Fruit fly (Drosophila melanogaster): ENCODE results near the gene CG17075.

Gene CG17075

DNA sequence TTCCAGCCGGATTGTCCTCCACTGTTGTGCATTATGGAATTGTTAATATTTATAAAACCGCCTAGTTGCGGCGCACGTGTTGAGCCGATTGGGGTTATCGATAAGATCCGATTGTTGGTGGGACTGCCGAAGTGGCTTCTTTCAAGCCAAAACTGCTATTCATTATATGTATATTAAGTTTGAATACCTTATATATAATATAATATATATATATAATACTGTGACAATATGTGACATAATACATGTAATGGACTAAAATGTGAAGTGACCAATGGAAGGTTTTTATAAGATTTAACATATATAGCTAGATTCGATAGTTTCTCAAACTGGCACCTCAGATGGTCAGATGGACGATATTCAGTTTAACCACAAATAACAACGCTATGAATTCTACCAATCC is 6.3 kb upstream of the CG17075 start, which contains the start of the genes mbm and CG11555 (continued):
- TF ChIP-seq CG1832 (GFP tag; optimal IDR thresholded peaks at IDR 0.05) = no peak
- no peak for TF ChIP-seq sd (tag; optimal IDR thresholded peaks at IDR 0.05)
- no peak for TF ChIP-seq CG2202 (tag; optimal IDR thresholded peaks at IDR 0.05)
- no peak for TF ChIP-seq CG4730 (GFP tag; IDR thresholded peaks at IDR 0.05)
- no peak for TF ChIP-seq Awh (GFP tag; IDR thresholded peaks at IDR 0.05)
- no peak for TF ChIP-seq Mad (GFP tag; optimal IDR thresholded peaks at IDR 0.05)
- TF ChIP-seq Scr (GFP tag; IDR thresholded peaks at IDR 0.05; ENCODE audit: partially characterized antibody) = peak; percentile 64
- TF ChIP-seq tin (GFP tag; optimal IDR thresholded peaks at IDR 0.05) = no peak
- TF ChIP-seq Dp (GFP tag; optimal IDR thresholded peaks at IDR 0.05) = peak; percentile 25
- TF ChIP-seq CG17802 (tag; optimal IDR thresholded peaks at IDR 0.05) = no peak
- no peak for TF ChIP-seq NK7.1 (GFP tag; optimal IDR thresholded peaks at IDR 0.05)
- TF ChIP-seq CG17912 (GFP tag; optimal IDR thresholded peaks at IDR 0.05) = no peak
- peak; percentile 55 for TF ChIP-seq CG15514 (GFP tag; optimal IDR thresholded peaks at IDR 0.05)
- TF ChIP-seq CG13296 (GFP tag; optimal IDR thresholded peaks at IDR 0.05) = peak; percentile 40
- TF ChIP-seq CG18764 (GFP tag; optimal IDR thresholded peaks at IDR 0.05) = no peak
- no peak for TF ChIP-seq cato (GFP tag; optimal IDR thresholded peaks at IDR 0.05; ENCODE audit: borderline replicate concordance)
- no peak for TF ChIP-seq CG12104 (GFP tag; optimal IDR thresholded peaks at IDR 0.05)
- no peak for TF ChIP-seq unpg (GFP tag; optimal IDR thresholded peaks at IDR 0.05)
- TF ChIP-seq HLH54F (GFP tag; optimal IDR thresholded peaks at IDR 0.05) = no peak
- TF ChIP-seq CG7357 (GFP tag; IDR thresholded peaks at IDR 0.05) = no peak
- TF ChIP-seq CG32767 (GFP tag; IDR thresholded peaks at IDR 0.05) = no peak
- TF ChIP-seq NC2α (GFP tag; optimal IDR thresholded peaks at IDR 0.05) = no peak
- TF ChIP-seq CG7987 (GFP tag; optimal IDR thresholded peaks at IDR 0.05) = no peak
- TF ChIP-seq E2f2 (GFP tag; IDR thresholded peaks at IDR 0.05) = 0 out of 2 replicates have a peak, but pooled peaks have one; percentile 27
- no peak for TF ChIP-seq hth (optimal IDR thresholded peaks at IDR 0.05)
- TF ChIP-seq CG11398 (GFP tag; optimal IDR thresholded peaks at IDR 0.05) = no peak
- TF ChIP-seq Hr39 (optimal IDR thresholded peaks at IDR 0.05) = no peak
- TF ChIP-seq CG4328 (GFP tag; optimal IDR thresholded peaks at IDR 0.05) = no peak
- no peak; the same call in 2 of the 3 replicates for TF ChIP-seq mld (GFP tag; IDR thresholded peaks at IDR 0.05; ENCODE audit: partially characterized antibody)
- no peak for TF ChIP-seq Bdp1 (GFP tag; optimal IDR thresholded peaks at IDR 0.05)
- no peak for TF ChIP-seq fd64A (GFP tag; optimal IDR thresholded peaks at IDR 0.05)
- no peak for TF ChIP-seq CG15479 (GFP tag; optimal IDR thresholded peaks at IDR 0.05)
- TF ChIP-seq CG10147 (GFP tag; optimal IDR thresholded peaks at IDR 0.05) = peak; percentile 51
- no peak for TF ChIP-seq Dip3 (GFP tag; optimal IDR thresholded peaks at IDR 0.05)
- TF ChIP-seq nerfin-1 (tag; optimal IDR thresholded peaks at IDR 0.05) = peak; percentile 36
- TF ChIP-seq CG12659 (GFP tag; optimal IDR thresholded peaks at IDR 0.05) = peak; percentile 45
- TF ChIP-seq insv (GFP tag; optimal IDR thresholded peaks at IDR 0.05) = peak in 1 of 2 experiments; percentile 25
- TF ChIP-seq CG5245 (GFP tag; optimal IDR thresholded peaks at IDR 0.05) = no peak
- TF ChIP-seq usp (GFP tag; optimal IDR thresholded peaks at IDR 0.05) = no peak
- TF ChIP-seq CG9215 (GFP tag; IDR thresholded peaks at IDR 0.05) = no peak
- TF ChIP-seq CG9797 (GFP tag; optimal IDR thresholded peaks at IDR 0.05) = no peak
- peak; percentile 55 for TF ChIP-seq CG14710 (tag; optimal IDR thresholded peaks at IDR 0.05)
- TF ChIP-seq CG4404 (GFP tag; IDR thresholded peaks at IDR 0.05) = no peak
- TF ChIP-seq ap (GFP tag; IDR thresholded peaks at IDR 0.05) = no peak
- no peak for TF ChIP-seq CG4282 (GFP tag; optimal IDR thresholded peaks at IDR 0.05)
- TF ChIP-seq so (GFP tag; IDR thresholded peaks at IDR 0.05) = no peak
- TF ChIP-seq slp2 (GFP tag; optimal IDR thresholded peaks at IDR 0.05) = no peak
- TF ChIP-seq Kr (GFP tag; optimal IDR thresholded peaks at IDR 0.05) = no peak
- TF ChIP-seq CG11093 (GFP tag; IDR thresholded peaks at IDR 0.05) = no peak
- no peak for TF ChIP-seq CG6175 (GFP tag; IDR thresholded peaks at IDR 0.05)
- TF ChIP-seq ftz-f1 (GFP tag; optimal IDR thresholded peaks at IDR 0.05) = no peak
- no peak for TF ChIP-seq pita (GFP tag; optimal IDR thresholded peaks at IDR 0.05)
- no peak for TF ChIP-seq zfh2 (GFP tag; optimal IDR thresholded peaks at IDR 0.05)
